Fruit fly (Drosophila melanogaster) whole organism, embryonic: ENCODE measurements around the gene CG43124.

ENCODE experiments used
- CG17829 ChIP-seq: fragments of 200-800 bp; optimal IDR thresholded peaks from 2 replicates; lab custom pipeline; 2019; ENCODE audit warnings: missing biosample characterization, mild to moderate bottlenecking, missing genetic modification characterization, moderate library complexity
- CG3995 ChIP-seq: fragments of 200-800 bp; sonication (Bioruptor generic); optimal IDR thresholded peaks from 3 replicates; lab custom pipeline; 2016; ENCODE audit warnings: missing biosample characterization, missing genetic modification characterization
- CG9817 ChIP-seq: fragments of 200-800 bp; sonication (Bioruptor generic); optimal IDR thresholded peaks from 2 replicates; lab custom pipeline; 2018; ENCODE audit warnings: missing biosample characterization, mild to moderate bottlenecking, missing genetic modification characterization, moderate library complexity
- Dad ChIP-seq: fragments of 200-800 bp; sonication (Bioruptor generic); optimal IDR thresholded peaks from 3 replicates; lab custom pipeline; 2016; ENCODE audit warnings: missing biosample characterization, missing genetic modification characterization
- Hr39 ChIP-seq: fragments of >200 bp; optimal IDR thresholded peaks from 2 replicates; lab custom pipeline; 2017
- crol ChIP-seq: fragments of 200-800 bp; sonication (Bioruptor generic); IDR thresholded peaks from 2 replicates; pipeline ENCODE4 v1.3.6; 2022; ENCODE audit warnings: missing biosample characterization, missing genetic modification characterization
- fu2 ChIP-seq: fragments of 200-800 bp; sonication (Bioruptor generic); optimal IDR thresholded peaks from 2 replicates; lab custom pipeline; 2016; ENCODE audit warnings: missing biosample characterization, missing genetic modification characterization
- sc ChIP-seq, 3 experiments: fragments of >200 bp in 2 of 3; fragments of 200-800 bp in 1 of 3; sonication (Bioruptor generic) in 1 of 3; optimal IDR thresholded peaks; 2 replicates in 2 of 3; 3 replicates in 1 of 3; lab custom pipeline; 2017; ENCODE audit warnings: mild to moderate bottlenecking in 1 of 3, missing biosample characterization in 1 of 3, missing genetic modification characterization in 1 of 3, missing genetic modification reagents in 1 of 3
- sisA ChIP-seq: fragments of 200-800 bp; sonication (Bioruptor generic); IDR thresholded peaks from 2 replicates; pipeline ENCODE4 v1.3.6; 2022; ENCODE audit warnings: missing biosample characterization, missing genetic modification characterization
- zf30C ChIP-seq: fragments of 200-800 bp; sonication (Bioruptor generic); optimal IDR thresholded peaks from 3 replicates; lab custom pipeline; 2018; ENCODE audit warnings: missing biosample characterization, mild to moderate bottlenecking, missing genetic modification characterization

DNA sequence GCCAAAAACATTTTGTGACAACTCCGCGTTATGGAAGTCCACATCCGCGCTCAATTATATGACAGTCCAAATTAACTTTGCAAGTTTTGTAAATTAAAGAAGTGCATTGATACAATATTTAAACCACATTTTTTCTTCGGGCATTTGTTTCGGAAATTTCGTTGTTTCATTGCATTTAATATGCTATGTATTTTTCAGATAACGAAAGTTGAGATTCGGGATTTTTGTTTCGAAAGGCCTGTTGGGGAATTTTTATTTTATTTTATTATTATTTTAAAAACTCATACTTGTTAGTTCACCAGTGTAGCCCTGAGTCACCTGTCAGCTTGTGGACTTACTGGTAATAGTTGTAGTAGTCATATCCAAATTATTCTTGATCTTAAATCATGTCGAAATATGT is 29.2 kb upstream of the CG43124 start, which contains the start of gene UQCR-14L:
- TF ChIP-seq sisA (GFP tag; lab: Robert Waterston, UW) (no peak), Hr39 (lab: Kevin White, UChicago) (no peak), CG9817 (tag; lab: Kevin White, UChicago) (no peak), sc (optimal IDR thresholded peaks at IDR 0.05; lab: Kevin White, UChicago) (no peak), sc (GFP tag; optimal IDR thresholded peaks at IDR 0.05; lab: Kevin White, UChicago) (no peak), crol (GFP tag; lab: Robert Waterston, UW) (no peak), zf30C (GFP tag; lab: Kevin White, UChicago) (no peak), fu2 (GFP tag; lab: Kevin White, UChicago) (no peak), Dad (GFP tag; lab: Kevin White, UChicago) (no peak), CG3995 (GFP tag; lab: Kevin White, UChicago) (no peak), CG17829 (no peak)
